Worm (Caenorhabditis elegans): ENCODE data around the gene oac-56.

DNA sequence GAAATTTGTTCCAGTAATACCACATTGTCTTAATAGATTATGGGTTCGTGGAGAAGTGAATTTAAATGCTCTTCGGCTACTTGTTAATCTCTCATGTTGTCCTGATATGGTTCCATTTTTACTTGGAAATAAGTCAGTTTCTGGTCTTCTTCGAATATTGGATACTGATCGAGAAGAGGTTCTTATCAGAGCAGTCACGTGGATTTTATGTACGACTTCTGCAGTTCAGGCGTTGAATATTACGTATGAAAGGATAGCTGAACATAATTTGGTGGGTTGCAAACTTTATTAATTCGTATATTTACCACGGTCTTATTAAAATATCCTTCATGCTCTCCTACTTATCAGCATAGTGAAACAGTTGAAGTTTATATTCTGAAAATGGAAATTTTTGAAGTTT, 27.3 kb upstream of the oac-56 start:
- TF ChIP-seq pha-4 (tag; optimal IDR thresholded peaks at IDR 0.05), result no peak
- no peak for TF ChIP-seq lin-35 (GFP tag; optimal IDR thresholded peaks at IDR 0.05)
- no peak for TF ChIP-seq ama-1 (optimal IDR thresholded peaks at IDR 0.05)
- TF ChIP-seq ama-1 (GFP tag; optimal IDR thresholded peaks at IDR 0.05), result no peak
- TF ChIP-seq unc-62 (GFP tag; optimal IDR thresholded peaks at IDR 0.05), result no peak
- no peak for TF ChIP-seq snpc-4 (GFP tag; optimal IDR thresholded peaks at IDR 0.05)
- no peak for TF ChIP-seq snpc-4 (tag; optimal IDR thresholded peaks at IDR 0.05)

Data from whole organism, young adult.